Fruit fly (Drosophila melanogaster) whole organism, embryonic: ENCODE measurements around the gene CG32700.
A peak's percentile ranks its signal among the peaks of the same experiment; 100 is the strongest.

Source experiments
- Blimp-1 ChIP-seq: fragments of 200-800 bp; sonication (Bioruptor generic); optimal IDR thresholded peaks from 3 replicates; lab custom pipeline; 2018; ENCODE audit warnings: missing biosample characterization, missing genetic modification characterization, mild to moderate bottlenecking, moderate library complexity, missing genetic modification reagents
- CG1024 ChIP-seq: fragments of 200-800 bp; sonication (Bioruptor generic); IDR thresholded peaks from 2 replicates; pipeline ENCODE4 v1.3.6; 2022; ENCODE audit warnings: missing biosample characterization, missing genetic modification characterization
- CG11247 ChIP-seq: fragments of 200-800 bp; sonication (Bioruptor generic); IDR thresholded peaks from 2 replicates; pipeline ENCODE4 v1.3.6; 2022; ENCODE audit warnings: missing biosample characterization, missing genetic modification characterization
- CG12071 ChIP-seq: fragments of 200-800 bp; sonication (Bioruptor generic); optimal IDR thresholded peaks from 3 replicates; lab custom pipeline; 2018; ENCODE audit warnings: missing biosample characterization, mild to moderate bottlenecking, missing genetic modification characterization
- CG12942 ChIP-seq: fragments of 200-800 bp; sonication (Bioruptor generic); optimal IDR thresholded peaks from 3 replicates; lab custom pipeline; 2016; ENCODE audit warnings: missing biosample characterization, missing genetic modification characterization
- CG14710 ChIP-seq: fragments of 200-800 bp; sonication (Bioruptor generic); optimal IDR thresholded peaks from 3 replicates; lab custom pipeline; 2019; ENCODE audit warnings: missing biosample characterization, mild to moderate bottlenecking, missing genetic modification characterization, moderate library complexity
- CG16779 ChIP-seq: fragments of 200-800 bp; sonication (Bioruptor generic); IDR thresholded peaks from 2 replicates; pipeline ENCODE4 v1.3.6; 2022; ENCODE audit warnings: missing biosample characterization, missing genetic modification characterization
- CG17829 ChIP-seq: fragments of 200-800 bp; optimal IDR thresholded peaks from 2 replicates; lab custom pipeline; 2019; ENCODE audit warnings: missing biosample characterization, mild to moderate bottlenecking, missing genetic modification characterization, moderate library complexity
- CG2202 ChIP-seq: fragments of 200-800 bp; sonication (Bioruptor generic); optimal IDR thresholded peaks from 2 replicates; lab custom pipeline; 2018; ENCODE audit warnings: missing biosample characterization, mild to moderate bottlenecking, missing genetic modification characterization
- CG2678 ChIP-seq: fragments of 200-800 bp; sonication (Bioruptor generic); optimal IDR thresholded peaks from 3 replicates; lab custom pipeline; 2019; ENCODE audit warnings: missing biosample characterization, mild to moderate bottlenecking, missing genetic modification characterization, moderate library complexity
- CG30403 ChIP-seq: fragments of 200-800 bp; sonication (Bioruptor generic); optimal IDR thresholded peaks from 3 replicates; lab custom pipeline; 2016; ENCODE audit warnings: missing biosample characterization, missing genetic modification characterization
- CG32767 ChIP-seq: fragments of 200-800 bp; sonication (Bioruptor generic); IDR thresholded peaks from 2 replicates; pipeline ENCODE4 v1.3.6; 2022; ENCODE audit warnings: missing biosample characterization, missing genetic modification characterization
- CG7271 ChIP-seq: fragments of 200-800 bp; sonication (Bioruptor generic); optimal IDR thresholded peaks from 2 replicates; lab custom pipeline; 2018; ENCODE audit warnings: missing biosample characterization, mild to moderate bottlenecking, missing genetic modification characterization, moderate library complexity
- CG7372 ChIP-seq: fragments of 200-800 bp; sonication (Bioruptor generic); IDR thresholded peaks from 2 replicates; pipeline ENCODE4 v1.3.6; 2022; ENCODE audit warnings: missing biosample characterization, missing genetic modification characterization
- CG7745 ChIP-seq: fragments of 200-800 bp; sonication (Bioruptor generic); optimal IDR thresholded peaks from 2 replicates; lab custom pipeline; 2018; ENCODE audit warnings: missing biosample characterization, mild to moderate bottlenecking, missing genetic modification characterization, moderate library complexity
- CG8290 ChIP-seq, 3 experiments: fragments of 200-800 bp; sonication (Bioruptor generic); optimal IDR thresholded peaks; 2 replicates each; lab custom pipeline; 2016 to 2019; ENCODE audit warnings: missing biosample characterization in 3 of 3, missing genetic modification characterization in 3 of 3, mild to moderate bottlenecking in 2 of 3, moderate library complexity in 1 of 3
- CG8924 ChIP-seq: fragments of 200-800 bp; optimal IDR thresholded peaks from 3 replicates; lab custom pipeline; 2019; ENCODE audit warnings: missing biosample characterization, mild to moderate bottlenecking, missing genetic modification characterization, moderate library complexity
- Chrac-16 ChIP-seq: fragments of 200-800 bp; sonication (Bioruptor generic); optimal IDR thresholded peaks from 3 replicates; lab custom pipeline; 2016; ENCODE audit warnings: missing biosample characterization, missing genetic modification characterization
- D19A ChIP-seq: fragments of 200-800 bp; optimal IDR thresholded peaks from 3 replicates; lab custom pipeline; 2019; ENCODE audit warnings: missing biosample characterization, mild to moderate bottlenecking, missing genetic modification characterization, moderate library complexity
- Ets65A ChIP-seq: fragments of 200-800 bp; sonication (Bioruptor generic); peaks from one replicate; lab custom pipeline; 2016; ENCODE audit warnings: missing biosample characterization, missing genetic modification characterization
- Fer3 ChIP-seq: fragments of 200-800 bp; sonication (Bioruptor generic); optimal IDR thresholded peaks from 2 replicates; lab custom pipeline; 2018; ENCODE audit warnings: missing biosample characterization, mild to moderate bottlenecking, missing genetic modification characterization, moderate library complexity
- Gsc ChIP-seq: fragments of 200-800 bp; sonication (Bioruptor generic); IDR thresholded peaks from 2 replicates; pipeline ENCODE4 v1.3.6; 2022; ENCODE audit warnings: missing biosample characterization, missing genetic modification characterization
- HLH3B ChIP-seq: fragments of 200-800 bp; sonication (Bioruptor generic); IDR thresholded peaks from 2 replicates; pipeline ENCODE4 v1.3.6; 2022; ENCODE audit warnings: missing biosample characterization, missing genetic modification characterization
- HmgD ChIP-seq: fragments of 200-800 bp; sonication (Bioruptor generic); optimal IDR thresholded peaks from 3 replicates; lab custom pipeline; 2016; ENCODE audit warnings: missing biosample characterization, missing genetic modification characterization
- Lhr ChIP-seq: fragments of 200-800 bp; sonication (Bioruptor generic); optimal IDR thresholded peaks from 3 replicates; lab custom pipeline; 2017; ENCODE audit warnings: mild to moderate bottlenecking, missing biosample characterization, missing genetic modification reagents, missing genetic modification characterization
- MTF-1 ChIP-seq: fragments of 200-800 bp; sonication (Bioruptor generic); optimal IDR thresholded peaks from 2 replicates; lab custom pipeline; 2018; ENCODE audit warnings: missing biosample characterization, mild to moderate bottlenecking, missing genetic modification characterization, borderline replicate concordance
- Max ChIP-seq: fragments of 200-800 bp; sonication (Bioruptor generic); optimal IDR thresholded peaks from 2 replicates; lab custom pipeline; 2016; ENCODE audit warnings: missing biosample characterization, mild to moderate bottlenecking, missing genetic modification characterization
- NfI ChIP-seq: fragments of 200-800 bp; sonication (Bioruptor generic); optimal IDR thresholded peaks from 3 replicates; lab custom pipeline; 2018; ENCODE audit warnings: missing biosample characterization, mild to moderate bottlenecking, missing genetic modification characterization, moderate library complexity
- Oli ChIP-seq: fragments of 200-800 bp; sonication (Bioruptor generic); optimal IDR thresholded peaks from 2 replicates; lab custom pipeline; 2018; ENCODE audit warnings: missing biosample characterization, mild to moderate bottlenecking, missing genetic modification characterization, moderate library complexity
- Pdp1 ChIP-seq, 2 experiments: fragments of 200-800 bp; sonication (Bioruptor generic); optimal IDR thresholded peaks; 3 replicates each; lab custom pipeline; 2016; ENCODE audit warnings: missing biosample characterization in 2 of 2, missing genetic modification characterization in 2 of 2, mild to moderate bottlenecking in 1 of 2, moderate library complexity in 1 of 2
- Scr ChIP-seq: fragments of 200-800 bp; sonication (Bioruptor generic); IDR thresholded peaks from 2 replicates; pipeline ENCODE4 v1.3.6; 2022; ENCODE audit warnings: missing biosample characterization, missing genetic modification characterization; ENCODE audit not compliant: partially characterized antibody
- abd-A ChIP-seq: fragments of 200-800 bp; sonication (Bioruptor generic); optimal IDR thresholded peaks from 3 replicates; lab custom pipeline; 2019; ENCODE audit warnings: missing biosample characterization, mild to moderate bottlenecking, missing genetic modification characterization, moderate library complexity
- aop ChIP-seq: fragments of 200-800 bp; sonication (Bioruptor generic); IDR thresholded peaks from 2 replicates; pipeline ENCODE4 v1.3.6; 2022; ENCODE audit warnings: missing biosample characterization, missing genetic modification characterization
- ap ChIP-seq: fragments of 200-800 bp; sonication (Bioruptor generic); IDR thresholded peaks from 2 replicates; pipeline ENCODE4 v1.3.6; 2022; ENCODE audit warnings: missing biosample characterization, missing genetic modification characterization
- cad ChIP-seq: fragments of >200 bp; optimal IDR thresholded peaks from 2 replicates; lab custom pipeline; 2017; ENCODE audit warnings: missing biosample characterization, missing genetic modification characterization
- cg ChIP-seq: fragments of 200-800 bp; sonication (Bioruptor generic); optimal IDR thresholded peaks from 3 replicates; lab custom pipeline; 2019; ENCODE audit warnings: missing biosample characterization, mild to moderate bottlenecking, missing genetic modification characterization, moderate library complexity
- chif ChIP-seq, 2 experiments: fragments of 200-800 bp; sonication (Bioruptor generic); optimal IDR thresholded peaks; 3 replicates each; lab custom pipeline; 2016; ENCODE audit warnings: missing biosample characterization in 2 of 2, missing genetic modification characterization in 2 of 2
- chinmo ChIP-seq: fragments of 200-800 bp; sonication (Bioruptor generic); IDR thresholded peaks from 4 replicates; pipeline ENCODE4 v1.3.6; 2022; ENCODE audit warnings: missing biosample characterization, missing genetic modification characterization; ENCODE audit not compliant: partially characterized antibody
- crc ChIP-seq: fragments of 200-800 bp; sonication (Bioruptor generic); optimal IDR thresholded peaks from 2 replicates; lab custom pipeline; 2016; ENCODE audit warnings: missing biosample characterization, missing genetic modification characterization
- dati ChIP-seq: fragments of 200-800 bp; sonication (Bioruptor generic); IDR thresholded peaks from 2 replicates; pipeline ENCODE4 v1.3.6; 2022; ENCODE audit warnings: missing biosample characterization, missing genetic modification characterization
- dm ChIP-seq: fragments of 200-800 bp; sonication (Bioruptor generic); optimal IDR thresholded peaks from 3 replicates; lab custom pipeline; 2016; ENCODE audit warnings: missing biosample characterization, missing genetic modification characterization
- dmrt11E ChIP-seq: fragments of 200-800 bp; sonication (Bioruptor generic); optimal IDR thresholded peaks from 3 replicates; lab custom pipeline; 2018; ENCODE audit warnings: missing biosample characterization, mild to moderate bottlenecking, missing genetic modification characterization, moderate library complexity
- ewg ChIP-seq: fragments of 200-800 bp; sonication (Bioruptor generic); optimal IDR thresholded peaks from 3 replicates; lab custom pipeline; 2017; ENCODE audit warnings: mild to moderate bottlenecking, missing biosample characterization, missing genetic modification reagents, missing genetic modification characterization
- knrl ChIP-seq: fragments of 200-800 bp; sonication (Bioruptor generic); IDR thresholded peaks from 3 replicates; pipeline ENCODE4 v1.3.6; 2022; ENCODE audit warnings: missing biosample characterization, missing genetic modification characterization; ENCODE audit not compliant: partially characterized antibody
- lab ChIP-seq: fragments of 200-800 bp; sonication (Bioruptor generic); optimal IDR thresholded peaks from 3 replicates; lab custom pipeline; 2017; ENCODE audit warnings: missing biosample characterization, missing genetic modification characterization, mild to moderate bottlenecking, moderate library complexity, missing genetic modification reagents
- tup ChIP-seq: fragments of 200-800 bp; sonication (Bioruptor generic); optimal IDR thresholded peaks from 2 replicates; lab custom pipeline; 2016; ENCODE audit warnings: missing biosample characterization, mild to moderate bottlenecking, missing genetic modification characterization, moderate library complexity
- wdn ChIP-seq: fragments of 200-800 bp; sonication (Bioruptor generic); IDR thresholded peaks from 2 replicates; pipeline ENCODE4 v1.3.6; 2022; ENCODE audit warnings: missing biosample characterization, missing genetic modification characterization

Gene CG32700

DNA sequence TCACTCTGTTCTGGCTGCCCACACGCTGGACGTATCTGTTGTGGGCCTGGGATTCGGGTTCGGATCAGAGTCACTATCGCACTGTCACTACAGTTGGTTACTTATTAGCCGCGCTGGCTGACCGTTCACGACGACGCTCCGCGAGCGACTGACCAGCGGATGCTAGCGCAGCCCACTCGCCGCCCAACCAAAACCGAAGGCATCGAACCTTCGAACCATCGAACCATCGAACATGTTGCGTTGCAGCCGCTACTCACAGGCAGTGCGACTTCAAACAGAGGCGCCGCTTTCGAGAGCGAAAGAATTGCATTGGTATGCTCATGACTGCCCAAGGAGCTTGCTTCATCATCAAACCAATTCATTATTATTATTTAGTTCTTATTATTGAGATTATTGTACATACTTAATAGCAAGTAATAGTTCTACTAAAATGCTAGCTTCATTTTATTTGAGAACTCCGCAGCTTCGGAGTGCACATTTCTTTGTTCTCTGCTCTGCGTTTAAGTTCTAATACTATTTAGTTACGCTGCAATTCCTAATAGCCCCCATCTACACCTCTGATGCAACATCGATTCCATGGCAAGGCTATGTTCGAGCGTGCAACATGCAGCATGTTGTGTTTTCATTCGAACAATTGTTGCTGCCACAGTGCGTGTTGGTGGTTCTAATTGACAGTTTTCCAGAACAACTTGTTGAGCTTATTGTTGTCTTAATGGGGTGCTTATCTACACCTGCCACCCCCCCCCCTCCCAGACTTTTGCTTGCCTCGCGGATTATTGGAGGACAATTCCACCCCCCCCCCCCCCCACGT lies 50.4 kb downstream of the CG32700 start, which contains the start of gene mgl (continued):
- TF ChIP-seq CG7745 (tag; lab: Kevin White, UChicago) (no peak), Chrac-16 (GFP tag; lab: Kevin White, UChicago) (peak; percentile 83), ewg (GFP tag; lab: Kevin White, UChicago) (peak; percentile 71), Scr (GFP tag; lab: Robert Waterston, UW) (no peak; the same call in 1 of the 2 replicates), CG1024 (GFP tag; lab: Robert Waterston, UW) (no peak), chif (GFP tag; optimal IDR thresholded peaks at IDR 0.05; lab: Kevin White, UChicago) (peak; percentile 62 to 83), Pdp1 (GFP tag; optimal IDR thresholded peaks at IDR 0.05; lab: Kevin White, UChicago) (peak; percentile 52 to 74), dm (peak; percentile 39), CG17829 (tag; lab: Kevin White, UChicago) (peak; percentile 83), CG2202 (peak; percentile 80), chinmo (GFP tag; lab: Robert Waterston, UW) (peak; percentile 73; the same call in 3 of the 4 replicates), Fer3 (tag; lab: Kevin White, UChicago) (peak; percentile 28), cg (GFP tag; lab: Kevin White, UChicago) (no peak), HmgD (no peak), CG32767 (peak; percentile 54; the same call in 1 of the 2 replicates), wdn (GFP tag; lab: Robert Waterston, UW) (no peak), MTF-1 (GFP tag; lab: Kevin White, UChicago) (no peak), CG12071 (no peak), CG2678 (tag; lab: Kevin White, UChicago) (peak; percentile 85), CG14710 (tag; lab: Kevin White, UChicago) (peak; percentile 77), CG12942 (GFP tag; lab: Kevin White, UChicago) (peak; percentile 73), CG30403 (peak; percentile 89), CG8924 (tag; lab: Kevin White, UChicago) (peak; percentile 80), CG11247 (GFP tag; lab: Robert Waterston, UW) (no peak), Max (GFP tag; lab: Kevin White, UChicago) (peak; percentile 68), tup (GFP tag; lab: Kevin White, UChicago) (peak; percentile 59), CG16779 (GFP tag; lab: Robert Waterston, UW) (no peak), abd-A (tag; lab: Kevin White, UChicago) (peak; percentile 57), aop (GFP tag; lab: Robert Waterston, UW) (no peak), CG7372 (GFP tag; lab: Robert Waterston, UW) (no peak), dmrt11E (tag; lab: Kevin White, UChicago) (peak; percentile 88), CG8290 (GFP tag; optimal IDR thresholded peaks at IDR 0.05; lab: Kevin White, UChicago) (peak; percentile 2), CG8290 (tag; optimal IDR thresholded peaks at IDR 0.05; lab: Kevin White, UChicago) (peak in 1 of 2 experiments; percentile 56), HLH3B (GFP tag; lab: Robert Waterston, UW) (peak; percentile 36), dati (GFP tag; lab: Robert Waterston, UW) (no peak), Ets65A (GFP tag; lab: Kevin White, UChicago) (peak; percentile 89), Oli (tag; lab: Kevin White, UChicago) (peak; percentile 90), CG7271 (tag; lab: Kevin White, UChicago) (peak; percentile 15), Blimp-1 (peak; percentile 68), Lhr (GFP tag; lab: Kevin White, UChicago) (peak; percentile 53), crc (GFP tag; lab: Kevin White, UChicago) (peak; percentile 35), D19A (tag; lab: Kevin White, UChicago) (peak; percentile 72), cad (GFP tag; lab: Kevin White, UChicago) (no peak), NfI (GFP tag; lab: Kevin White, UChicago) (peak; percentile 55), knrl (GFP tag; lab: Robert Waterston, UW) (0 out of 3 replicates have a peak, but pooled peaks have one; percentile 21), lab (GFP tag; lab: Kevin White, UChicago) (peak; percentile 68), Gsc (GFP tag; lab: Robert Waterston, UW) (no peak), ap (GFP tag; lab: Robert Waterston, UW) (0 out of 2 replicates have a peak, but pooled peaks have one; percentile 9)
